Worm (Caenorhabditis elegans): ENCODE data around the gene npr-12.

Gene npr-12

ce11 chrIV:6974162-6974938 lies 36.9 kb upstream of the npr-12 start:
- TF ChIP-seq elt-3 (tag; optimal IDR thresholded peaks at IDR 0.05), result no peak

ce11 chrIV:6972427-6972826 lies 35.0 kb upstream of the npr-12 start, which contains the start of gene nhr-249:
nhr-249 (minus strand) TSS chrIV:6972527.
- TF ChIP-seq ceh-88 (GFP tag; IDR thresholded peaks at IDR 0.05) (no peak), sptf-1 (tag; optimal IDR thresholded peaks at IDR 0.05) (no peak)

- TF ChIP-seq swsn-7 (tag; optimal IDR thresholded peaks at IDR 0.05) (no peak), blmp-1 (tag; optimal IDR thresholded peaks at IDR 0.05) (no peak), egl-13 (tag; optimal IDR thresholded peaks at IDR 0.05) (no peak), pqm-1 (tag; optimal IDR thresholded peaks at IDR 0.05) (no peak), grh-1 (GFP tag; IDR thresholded peaks at IDR 0.05) (no peak), ces-1 (GFP tag; optimal IDR thresholded peaks at IDR 0.05) (no peak)
Measured at ce11 chrIV:6971213-6971612, 33.8 kb upstream of the npr-12 start, which contains the start of gene ZK381.62. ZK381.62 (minus strand) TSS chrIV:6971313.

ce11 chrIV:6970271-6970670 lies 32.8 kb upstream of the npr-12 start, which contains the start of gene ZK381.8:
ZK381.8 (minus strand) TSS chrIV:6970371.
- TF ChIP-seq unc-86 (tag; optimal IDR thresholded peaks at IDR 0.05), result no peak
- TF ChIP-seq hlh-17 (GFP tag; optimal IDR thresholded peaks at IDR 0.05; ENCODE audit: borderline replicate concordance), result no peak
- TF ChIP-seq C04F5.9 (tag; optimal IDR thresholded peaks at IDR 0.05), result no peak
- TF ChIP-seq lin-15B (tag; optimal IDR thresholded peaks at IDR 0.05), result no peak
- TF ChIP-seq tbx-2 (tag; optimal IDR thresholded peaks at IDR 0.05), result no peak
- TF ChIP-seq grh-1 (GFP tag; IDR thresholded peaks at IDR 0.05), result no peak
- TF ChIP-seq tlp-1 (tag; optimal IDR thresholded peaks at IDR 0.05), result no peak
- TF ChIP-seq sptf-1 (tag; optimal IDR thresholded peaks at IDR 0.05), result no peak
- no peak for TF ChIP-seq nhr-20 (tag; optimal IDR thresholded peaks at IDR 0.05)
- no peak for TF ChIP-seq mep-1 (tag; optimal IDR thresholded peaks at IDR 0.05)
- no peak for TF ChIP-seq jun-1 (tag; optimal IDR thresholded peaks at IDR 0.05)
- TF ChIP-seq pqm-1 (tag; optimal IDR thresholded peaks at IDR 0.05), result no peak

- TF ChIP-seq ceh-82 (tag; optimal IDR thresholded peaks at IDR 0.05) (no peak), snpc-4 (tag; optimal IDR thresholded peaks at IDR 0.05) (no peak)
Measured at ce11 chrIV:6965192-6965591, 27.7 kb upstream of the npr-12 start, which contains the start of gene ZK381.2. ZK381.2 (plus strand) TSS chrIV:6965492.

ce11 chrIV:6964508-6964907 lies 27.1 kb upstream of the npr-12 start, which contains the start of gene B0478.3:
B0478.3 (minus strand) TSS chrIV:6964608.
- TF ChIP-seq hlh-17 (GFP tag; optimal IDR thresholded peaks at IDR 0.05; ENCODE audit: borderline replicate concordance), result no peak
- no peak for TF ChIP-seq lin-13 (GFP tag; optimal IDR thresholded peaks at IDR 0.05)
- TF ChIP-seq lin-14 (GFP tag; optimal IDR thresholded peaks at IDR 0.05), result no peak
- no peak for TF ChIP-seq rnt-1 (tag; optimal IDR thresholded peaks at IDR 0.05)
- TF ChIP-seq nhr-85 (tag), result no peak
- no peak for TF ChIP-seq mdl-1 (tag; optimal IDR thresholded peaks at IDR 0.05)
- TF ChIP-seq skn-1 (tag; optimal IDR thresholded peaks at IDR 0.05), result no peak
- TF ChIP-seq egl-27 (tag; optimal IDR thresholded peaks at IDR 0.05), result no peak
- TF ChIP-seq F16B12.6 (tag; optimal IDR thresholded peaks at IDR 0.05), result no peak
- TF ChIP-seq pqm-1 (tag; optimal IDR thresholded peaks at IDR 0.05), result no peak
- TF ChIP-seq isw-1 (GFP tag; IDR thresholded peaks at IDR 0.05), result no peak
- TF ChIP-seq ceh-63 (GFP tag; optimal IDR thresholded peaks at IDR 0.05), result no peak
- TF ChIP-seq fkh-8 (tag; optimal IDR thresholded peaks at IDR 0.05), result no peak
- TF ChIP-seq fkh-4 (tag; optimal IDR thresholded peaks at IDR 0.05; ENCODE audit: borderline replicate concordance), result no peak
- TF ChIP-seq pag-3 (tag; optimal IDR thresholded peaks at IDR 0.05; ENCODE audit: borderline replicate concordance, insufficient read depth), result no peak
- TF ChIP-seq lsy-2 (tag; optimal IDR thresholded peaks at IDR 0.05), result no peak
- no peak for TF ChIP-seq lin-35 (GFP tag; optimal IDR thresholded peaks at IDR 0.05)
- no peak for TF ChIP-seq C16A3.4 (tag; optimal IDR thresholded peaks at IDR 0.05)

Data from whole organism, L1 larva.